Fruit fly (Drosophila melanogaster) whole organism, embryonic: Measurements from ENCODE around the gene Mis12.

Source experiments
- Asciz ChIP-seq: fragments of 200-800 bp; sonication (Bioruptor generic); optimal IDR thresholded peaks from 2 replicates; lab custom pipeline; 2017; ENCODE audit warnings: missing biosample characterization, mild to moderate bottlenecking, missing genetic modification characterization, missing genetic modification reagents
- Atf-2 ChIP-seq: fragments of 200-800 bp; sonication (Bioruptor generic); optimal IDR thresholded peaks from 2 replicates; lab custom pipeline; 2016; ENCODE audit warnings: missing biosample characterization, missing genetic modification characterization
- C15 ChIP-seq: fragments of 200-800 bp; sonication (Bioruptor generic); IDR thresholded peaks from 3 replicates; pipeline ENCODE4 v1.3.6; 2022; ENCODE audit warnings: missing biosample characterization, missing genetic modification characterization
- CG10654 ChIP-seq: fragments of 200-800 bp; sonication (Bioruptor generic); optimal IDR thresholded peaks from 2 replicates; lab custom pipeline; 2016; ENCODE audit warnings: missing biosample characterization, missing genetic modification characterization
- CG11085 ChIP-seq: fragments of 200-800 bp; sonication (Bioruptor generic); IDR thresholded peaks from 2 replicates; pipeline ENCODE4 v1.3.6; 2022; ENCODE audit warnings: missing biosample characterization, missing genetic modification characterization
- CG11093 ChIP-seq: fragments of 200-800 bp; sonication (Bioruptor generic); IDR thresholded peaks from 3 replicates; pipeline ENCODE4 v1.3.6; 2022; ENCODE audit warnings: missing biosample characterization, missing genetic modification characterization
- CG12104 ChIP-seq: fragments of 200-800 bp; sonication (Bioruptor generic); optimal IDR thresholded peaks from 3 replicates; lab custom pipeline; 2016; ENCODE audit warnings: missing biosample characterization, missing genetic modification characterization
- CG1233 ChIP-seq: fragments of 200-800 bp; sonication (Bioruptor generic); optimal IDR thresholded peaks from 4 replicates; lab custom pipeline; 2018; ENCODE audit warnings: missing biosample characterization, mild to moderate bottlenecking, missing genetic modification characterization
- CG12391 ChIP-seq: fragments of 200-800 bp; sonication (Bioruptor generic); optimal IDR thresholded peaks from 3 replicates; lab custom pipeline; 2018; ENCODE audit warnings: missing biosample characterization, mild to moderate bottlenecking, missing genetic modification characterization, moderate library complexity
- CG12942 ChIP-seq: fragments of 200-800 bp; sonication (Bioruptor generic); optimal IDR thresholded peaks from 3 replicates; lab custom pipeline; 2016; ENCODE audit warnings: missing biosample characterization, missing genetic modification characterization
- CG13424 ChIP-seq: fragments of 200-800 bp; sonication (Bioruptor generic); optimal IDR thresholded peaks from 2 replicates; lab custom pipeline; 2019; ENCODE audit warnings: missing biosample characterization, mild to moderate bottlenecking, missing genetic modification characterization, moderate library complexity
- CG14050 ChIP-seq: fragments of 200-800 bp; sonication (Bioruptor generic); IDR thresholded peaks from 3 replicates; pipeline ENCODE4 v1.3.6; 2022; ENCODE audit warnings: missing biosample characterization, missing genetic modification characterization
- CG14710 ChIP-seq: fragments of 200-800 bp; sonication (Bioruptor generic); optimal IDR thresholded peaks from 3 replicates; lab custom pipeline; 2019; ENCODE audit warnings: missing biosample characterization, mild to moderate bottlenecking, missing genetic modification characterization, moderate library complexity
- CG18476 ChIP-seq: fragments of 200-800 bp; sonication (Bioruptor generic); optimal IDR thresholded peaks from 2 replicates; lab custom pipeline; 2016; ENCODE audit warnings: missing biosample characterization, mild to moderate bottlenecking, missing genetic modification characterization
- CG18599 ChIP-seq: fragments of 200-800 bp; sonication (Bioruptor generic); optimal IDR thresholded peaks from 3 replicates; lab custom pipeline; 2017; ENCODE audit warnings: missing biosample characterization, missing genetic modification characterization, mild to moderate bottlenecking, moderate library complexity, missing genetic modification reagents
- CG31224 ChIP-seq: fragments of 200-800 bp; sonication (Bioruptor generic); IDR thresholded peaks from 2 replicates; pipeline ENCODE4 v1.3.6; 2022; ENCODE audit warnings: missing biosample characterization, missing genetic modification characterization
- CG4424 ChIP-seq: fragments of 200-800 bp; sonication (Bioruptor generic); optimal IDR thresholded peaks from 3 replicates; lab custom pipeline; 2016; ENCODE audit warnings: missing biosample characterization, missing genetic modification characterization
- CG5245 ChIP-seq: fragments of 200-800 bp; sonication (Bioruptor generic); optimal IDR thresholded peaks from 3 replicates; lab custom pipeline; 2016; ENCODE audit warnings: missing biosample characterization, missing genetic modification characterization
- CG6765 ChIP-seq: fragments of 200-800 bp; sonication (Bioruptor generic); optimal IDR thresholded peaks from 3 replicates; lab custom pipeline; 2017; ENCODE audit warnings: missing biosample characterization, mild to moderate bottlenecking, missing genetic modification characterization
- CG6813 ChIP-seq: fragments of 200-800 bp; sonication (Bioruptor generic); optimal IDR thresholded peaks from 2 replicates; lab custom pipeline; 2017; ENCODE audit warnings: missing biosample characterization, missing genetic modification characterization, mild to moderate bottlenecking, moderate library complexity, missing genetic modification reagents
- CG8924 ChIP-seq: fragments of 200-800 bp; optimal IDR thresholded peaks from 3 replicates; lab custom pipeline; 2019; ENCODE audit warnings: missing biosample characterization, mild to moderate bottlenecking, missing genetic modification characterization, moderate library complexity
- CG9437 ChIP-seq: fragments of 200-800 bp; sonication (Bioruptor generic); optimal IDR thresholded peaks from 2 replicates; lab custom pipeline; 2018; ENCODE audit warnings: missing biosample characterization, mild to moderate bottlenecking, missing genetic modification characterization
- CoRest ChIP-seq: fragments of 200-800 bp; sonication (Bioruptor generic); optimal IDR thresholded peaks from 3 replicates; lab custom pipeline; 2018; ENCODE audit warnings: missing biosample characterization, mild to moderate bottlenecking, missing genetic modification characterization, moderate library complexity
- Gug ChIP-seq: fragments of 200-800 bp; sonication (Bioruptor generic); IDR thresholded peaks from 4 replicates; pipeline ENCODE4 v1.3.6; 2022; ENCODE audit warnings: missing biosample characterization, missing genetic modification characterization
- HHEX ChIP-seq: fragments of 200-800 bp; sonication (Bioruptor generic); optimal IDR thresholded peaks from 3 replicates; lab custom pipeline; 2017; ENCODE audit warnings: missing biosample characterization, mild to moderate bottlenecking, missing genetic modification characterization, missing genetic modification reagents
- Hsf ChIP-seq: fragments of 200-800 bp; sonication (Bioruptor generic); optimal IDR thresholded peaks from 3 replicates; lab custom pipeline; 2016; ENCODE audit warnings: missing biosample characterization, missing genetic modification characterization
- MBD-R2 ChIP-seq: fragments of 200-800 bp; sonication (Bioruptor generic); IDR thresholded peaks from 2 replicates; pipeline ENCODE4 v1.3.6; 2022; ENCODE audit warnings: missing biosample characterization, missing genetic modification characterization
- Meics ChIP-seq: fragments of 200-800 bp; sonication (Bioruptor generic); optimal IDR thresholded peaks from 2 replicates; lab custom pipeline; 2017; ENCODE audit warnings: missing biosample characterization, mild to moderate bottlenecking, missing genetic modification characterization
- Optix ChIP-seq: fragments of 200-800 bp; sonication (Bioruptor generic); IDR thresholded peaks from 3 replicates; pipeline ENCODE4 v1.3.6; 2022; ENCODE audit warnings: missing biosample characterization, missing genetic modification characterization
- Six4 ChIP-seq: fragments of 200-800 bp; sonication (Bioruptor generic); optimal IDR thresholded peaks from 2 replicates; lab custom pipeline; 2016; ENCODE audit warnings: missing biosample characterization, missing genetic modification characterization
- bigmax ChIP-seq: fragments of 200-800 bp; sonication (Bioruptor generic); optimal IDR thresholded peaks from 2 replicates; lab custom pipeline; 2018; ENCODE audit warnings: missing biosample characterization, mild to moderate bottlenecking, missing genetic modification characterization
- chif ChIP-seq, 2 experiments: fragments of 200-800 bp; sonication (Bioruptor generic); optimal IDR thresholded peaks; 3 replicates each; lab custom pipeline; 2016; ENCODE audit warnings: missing biosample characterization in 2 of 2, missing genetic modification characterization in 2 of 2
- fd3F ChIP-seq: fragments of 200-800 bp; sonication (Bioruptor generic); optimal IDR thresholded peaks from 2 replicates; lab custom pipeline; 2018; ENCODE audit warnings: missing biosample characterization, mild to moderate bottlenecking, missing genetic modification characterization, moderate library complexity
- fd64A ChIP-seq: fragments of 200-800 bp; sonication (Bioruptor generic); optimal IDR thresholded peaks from 3 replicates; lab custom pipeline; 2018; ENCODE audit warnings: missing biosample characterization, mild to moderate bottlenecking, missing genetic modification characterization
- fu2 ChIP-seq: fragments of 200-800 bp; sonication (Bioruptor generic); optimal IDR thresholded peaks from 2 replicates; lab custom pipeline; 2016; ENCODE audit warnings: missing biosample characterization, missing genetic modification characterization
- gro ChIP-seq: fragments of 200-800 bp; sonication (Bioruptor generic); optimal IDR thresholded peaks from 2 replicates; lab custom pipeline; 2016; ENCODE audit warnings: missing biosample characterization, missing genetic modification characterization
- jigr1 ChIP-seq: fragments of 200-800 bp; sonication (Bioruptor generic); IDR thresholded peaks from 3 replicates; pipeline ENCODE4 v1.3.6; 2022; ENCODE audit warnings: missing biosample characterization, missing genetic modification characterization
- lmd ChIP-seq: fragments of 200-800 bp; sonication (Bioruptor generic); IDR thresholded peaks from 2 replicates; pipeline ENCODE4 v1.3.6; 2022; ENCODE audit warnings: missing biosample characterization, missing genetic modification characterization
- nerfin-1 ChIP-seq: fragments of 200-800 bp; sonication (Bioruptor generic); optimal IDR thresholded peaks from 3 replicates; lab custom pipeline; 2019; ENCODE audit warnings: missing biosample characterization, mild to moderate bottlenecking, missing genetic modification characterization, moderate library complexity
- onecut ChIP-seq: fragments of 200-800 bp; sonication (Bioruptor generic); IDR thresholded peaks from 2 replicates; pipeline ENCODE4 v1.3.6; 2022; ENCODE audit warnings: missing biosample characterization, missing genetic modification characterization
- ranshi ChIP-seq: fragments of 200-800 bp; sonication (Bioruptor generic); IDR thresholded peaks from 2 replicates; pipeline ENCODE4 v1.3.6; 2022; ENCODE audit warnings: missing biosample characterization, missing genetic modification characterization
- rib ChIP-seq: fragments of 200-800 bp; sonication (Bioruptor generic); IDR thresholded peaks from 2 replicates; pipeline ENCODE4 v1.3.6; 2022; ENCODE audit warnings: missing biosample characterization, missing genetic modification characterization
- sna ChIP-seq: fragments of 200-800 bp; sonication (Bioruptor generic); IDR thresholded peaks from 2 replicates; pipeline ENCODE4 v1.3.6; 2022; ENCODE audit warnings: missing biosample characterization, missing genetic modification characterization; ENCODE audit not compliant: partially characterized antibody
- so ChIP-seq: fragments of 200-800 bp; sonication (Bioruptor generic); IDR thresholded peaks from 3 replicates; pipeline ENCODE4 v1.3.6; 2022; ENCODE audit warnings: missing biosample characterization, missing genetic modification characterization
- sob ChIP-seq: fragments of 200-800 bp; sonication (Bioruptor generic); IDR thresholded peaks from 2 replicates; pipeline ENCODE4 v1.3.6; 2022; ENCODE audit warnings: missing biosample characterization, missing genetic modification characterization
- stwl ChIP-seq: fragments of 200-800 bp; sonication (Bioruptor generic); optimal IDR thresholded peaks from 3 replicates; lab custom pipeline; 2018; ENCODE audit warnings: missing biosample characterization, mild to moderate bottlenecking, missing genetic modification characterization, moderate library complexity
- tup ChIP-seq: fragments of 200-800 bp; sonication (Bioruptor generic); optimal IDR thresholded peaks from 2 replicates; lab custom pipeline; 2016; ENCODE audit warnings: missing biosample characterization, mild to moderate bottlenecking, missing genetic modification characterization, moderate library complexity
- usp ChIP-seq: fragments of >200 bp; optimal IDR thresholded peaks from 2 replicates; lab custom pipeline; 2017; ENCODE audit warnings: missing biosample characterization, missing genetic modification characterization
- wor ChIP-seq: fragments of 200-800 bp; sonication (Bioruptor generic); IDR thresholded peaks from 2 replicates; pipeline ENCODE4 v1.3.6; 2022; ENCODE audit warnings: missing biosample characterization, missing genetic modification characterization
- yki ChIP-seq: fragments of >200 bp; optimal IDR thresholded peaks from 3 replicates; lab custom pipeline; 2018

The Mis12 gene

dm6 chr3L:6968961-6969814 lies at the start of gene Mis12, which contains the start of gene CG9953 (continued):
- no peak for TF ChIP-seq tup (GFP tag; lab: Kevin White, UChicago)
- peak; percentile 12 for TF ChIP-seq CG10654
- no peak for TF ChIP-seq sob (GFP tag; lab: Robert Waterston, UW)
- TF ChIP-seq CoRest (tag; lab: Kevin White, UChicago): peak; percentile 75
- TF ChIP-seq fu2 (GFP tag; lab: Kevin White, UChicago): no peak
- TF ChIP-seq CG6813 (GFP tag; lab: Kevin White, UChicago): no peak
- no peak for TF ChIP-seq CG31224 (GFP tag; lab: Robert Waterston, UW)
- TF ChIP-seq CG6765 (GFP tag; lab: Kevin White, UChicago): no peak
- no peak for TF ChIP-seq CG18476 (GFP tag; lab: Kevin White, UChicago)
- TF ChIP-seq usp: no peak
- no peak for TF ChIP-seq CG14050 (GFP tag; lab: Robert Waterston, UW)
- no peak for TF ChIP-seq gro
- no peak for TF ChIP-seq fd3F
- no peak for TF ChIP-seq chif (GFP tag; optimal IDR thresholded peaks at IDR 0.05; lab: Kevin White, UChicago)
- no peak for TF ChIP-seq CG5245
- peak; percentile 92 for TF ChIP-seq CG9437 (GFP tag; lab: Kevin White, UChicago)
- no peak for TF ChIP-seq CG11093 (GFP tag; lab: Robert Waterston, UW)
- TF ChIP-seq wor: no peak
- TF ChIP-seq fd64A (GFP tag; lab: Kevin White, UChicago): no peak
- peak; percentile 48 for TF ChIP-seq lmd (GFP tag; lab: Robert Waterston, UW)
- no peak for TF ChIP-seq Asciz (GFP tag; lab: Kevin White, UChicago)
- no peak for TF ChIP-seq CG11085 (GFP tag; lab: Robert Waterston, UW)
- no peak for TF ChIP-seq C15 (GFP tag; lab: Robert Waterston, UW)
- TF ChIP-seq MBD-R2 (GFP tag; lab: Robert Waterston, UW): peak; percentile 68
- TF ChIP-seq ranshi (GFP tag; lab: Robert Waterston, UW): peak; percentile 15; the same call in 1 of the 2 replicates
- TF ChIP-seq Hsf (GFP tag; lab: Kevin White, UChicago): peak; percentile 39
- no peak for TF ChIP-seq CG18599 (GFP tag; lab: Kevin White, UChicago)
- TF ChIP-seq Six4 (GFP tag; lab: Kevin White, UChicago): no peak
- TF ChIP-seq bigmax (GFP tag; lab: Kevin White, UChicago): no peak
- TF ChIP-seq Gug (GFP tag; lab: Robert Waterston, UW): peak; percentile 12; the same call in 2 of the 4 replicates
- no peak for TF ChIP-seq yki (lab: Kevin White, UChicago)
- TF ChIP-seq CG12391: peak; percentile 64
- 0 out of 2 replicates have a peak, but pooled peaks have one; percentile 17 for TF ChIP-seq rib
- no peak for TF ChIP-seq sna (GFP tag; lab: Robert Waterston, UW)
- no peak for TF ChIP-seq so (GFP tag; lab: Robert Waterston, UW)
- TF ChIP-seq CG13424 (tag; lab: Kevin White, UChicago): peak; percentile 50
- no peak for TF ChIP-seq nerfin-1
- TF ChIP-seq CG4424: peak; percentile 35
- TF ChIP-seq Meics: peak; percentile 55
- no peak for TF ChIP-seq stwl (tag; lab: Kevin White, UChicago)
- TF ChIP-seq CG1233: peak; percentile 21
- no peak for TF ChIP-seq Optix (GFP tag; lab: Robert Waterston, UW)
- 0 out of 2 replicates have a peak, but pooled peaks have one; percentile 19 for TF ChIP-seq onecut (GFP tag; lab: Robert Waterston, UW)
- no peak for TF ChIP-seq CG12942 (GFP tag; lab: Kevin White, UChicago)
- no peak for TF ChIP-seq jigr1
- TF ChIP-seq CG14710: peak; percentile 56
- TF ChIP-seq HHEX: no peak
- peak; percentile 26 for TF ChIP-seq CG12104
- TF ChIP-seq Atf-2 (GFP tag; lab: Kevin White, UChicago): no peak
- TF ChIP-seq CG8924 (tag; lab: Kevin White, UChicago): peak; percentile 57
